Worm (Caenorhabditis elegans): ENCODE measurements around the gene ZK1236.9.

DNA sequence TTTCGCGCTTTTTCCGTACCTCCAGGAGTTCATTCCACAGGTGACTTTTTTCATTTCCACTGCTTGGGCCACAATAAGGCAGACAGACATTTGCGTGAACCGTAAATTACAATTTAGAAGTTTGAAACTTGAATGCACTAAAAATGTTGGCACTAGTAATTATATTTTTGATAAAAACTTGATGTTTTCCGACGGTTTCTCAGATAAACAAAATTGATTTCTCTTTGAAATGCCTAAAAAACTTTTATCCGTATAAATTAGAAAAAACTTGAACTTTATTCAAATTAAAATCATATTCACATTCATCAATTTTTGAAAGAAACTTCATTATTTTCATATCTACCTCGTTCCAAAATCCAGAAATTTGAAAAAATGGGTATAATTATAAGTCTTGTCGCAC, 39.3 kb downstream of the ZK1236.9 start, which contains the start of gene ZK353.3:
- TF ChIP-seq gmeb-2 (tag; optimal IDR thresholded peaks at IDR 0.05) (no peak), ceh-31 (tag; optimal IDR thresholded peaks at IDR 0.05) (no peak), rnt-1 (tag; optimal IDR thresholded peaks at IDR 0.05) (no peak), mec-3 (tag; optimal IDR thresholded peaks at IDR 0.05; ENCODE audit: borderline replicate concordance) (no peak), ceh-9 (tag; optimal IDR thresholded peaks at IDR 0.05) (no peak), K02D7.2 (tag; optimal IDR thresholded peaks at IDR 0.05) (no peak), lin-11 (tag; optimal IDR thresholded peaks at IDR 0.05) (no peak), lim-6 (tag; optimal IDR thresholded peaks at IDR 0.05) (no peak)
